Fruit fly (Drosophila melanogaster): ENCODE results near the gene pins.

The pins gene

DNA sequence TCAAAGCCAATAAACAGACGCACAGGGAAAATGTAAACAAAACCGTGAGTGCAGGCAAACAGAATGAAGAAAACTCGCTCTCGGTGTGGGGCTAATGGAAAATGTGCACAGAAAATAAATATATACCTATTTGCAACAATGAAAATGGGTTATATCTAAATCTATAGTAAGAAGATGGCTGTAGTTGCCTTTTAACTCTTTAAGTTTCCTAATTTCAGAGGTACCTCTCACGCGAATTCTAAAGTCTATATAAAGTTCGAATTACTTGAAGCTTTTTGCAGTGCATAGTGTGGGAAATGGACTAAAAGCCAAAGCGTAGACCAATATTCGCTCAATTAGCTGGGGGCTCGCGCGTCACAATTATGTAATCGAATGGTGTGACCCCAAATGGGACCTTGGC, 27.7 kb upstream of the pins start (continued):
- peak; percentile 79 for TF ChIP-seq CG1529 (GFP tag; optimal IDR thresholded peaks at IDR 0.05)
- no peak for TF ChIP-seq amos (GFP tag; IDR thresholded peaks at IDR 0.05; ENCODE audit: partially characterized antibody)
- TF ChIP-seq CG9215 (GFP tag; IDR thresholded peaks at IDR 0.05): peak; percentile 59
- TF ChIP-seq CG6654 (GFP tag; optimal IDR thresholded peaks at IDR 0.05): peak; percentile 62
- TF ChIP-seq CG15073 (GFP tag; optimal IDR thresholded peaks at IDR 0.05): no peak
- peak; percentile 19 for TF ChIP-seq Hey (tag; optimal IDR thresholded peaks at IDR 0.05)
- peak; percentile 81 for TF ChIP-seq NfI (GFP tag; optimal IDR thresholded peaks at IDR 0.05)
- TF ChIP-seq pan (optimal IDR thresholded peaks at IDR 0.05): no peak
- peak in 1 of 2 experiments; percentile 83 for TF ChIP-seq pan (GFP tag; optimal IDR thresholded peaks at IDR 0.05 in 1 of 2, IDR thresholded peaks at IDR 0.05 in 1 of 2)
- TF ChIP-seq ranshi (GFP tag; IDR thresholded peaks at IDR 0.05): peak; percentile 69; the same call in 1 of the 2 replicates
- TF ChIP-seq CG16813 (GFP tag; IDR thresholded peaks at IDR 0.05; ENCODE audit: partially characterized antibody): no peak
- TF ChIP-seq dmrt99B (tag; optimal IDR thresholded peaks at IDR 0.05): peak; percentile 92
- TF ChIP-seq Oli (tag; optimal IDR thresholded peaks at IDR 0.05): peak; percentile 88
- TF ChIP-seq CG2889 (GFP tag; IDR thresholded peaks at IDR 0.05): 0 out of 3 replicates have a peak, but pooled peaks have one; percentile 47
- peak; percentile 58 for TF ChIP-seq caup (GFP tag; optimal IDR thresholded peaks at IDR 0.05; ENCODE audit: severe bottlenecking)
- peak; percentile 91 for TF ChIP-seq ci (GFP tag; IDR thresholded peaks at IDR 0.05)
- TF ChIP-seq lmd (GFP tag; IDR thresholded peaks at IDR 0.05): peak; percentile 84
- TF ChIP-seq Bgb (GFP tag; IDR thresholded peaks at IDR 0.05; ENCODE audit: partially characterized antibody): no peak
- no peak for TF ChIP-seq p53 (GFP tag; optimal IDR thresholded peaks at IDR 0.05)
- no peak for TF ChIP-seq zen2 (GFP tag; IDR thresholded peaks at IDR 0.05; ENCODE audit: partially characterized antibody)
- TF ChIP-seq D (optimal IDR thresholded peaks at IDR 0.05): no peak
- peak; percentile 85 for TF ChIP-seq D (GFP tag; optimal IDR thresholded peaks at IDR 0.05)
- TF ChIP-seq CG32772 (GFP tag; IDR thresholded peaks at IDR 0.05): peak; percentile 83
- TF ChIP-seq dpn (GFP tag; optimal IDR thresholded peaks at IDR 0.05): peak; percentile 70 to 84
- peak; percentile 61 for TF ChIP-seq lilli (GFP tag; optimal IDR thresholded peaks at IDR 0.05)
- TF ChIP-seq vnd (GFP tag; IDR thresholded peaks at IDR 0.05; ENCODE audit: partially characterized antibody): no peak
- TF ChIP-seq onecut (GFP tag; IDR thresholded peaks at IDR 0.05): peak; percentile 77
- TF ChIP-seq crol (GFP tag; IDR thresholded peaks at IDR 0.05): no peak
- peak; percentile 66 for TF ChIP-seq CG31224 (GFP tag; IDR thresholded peaks at IDR 0.05)
- TF ChIP-seq CG11093 (GFP tag; IDR thresholded peaks at IDR 0.05): peak; percentile 57; the same call in 2 of the 3 replicates
- no peak for TF ChIP-seq CG3065 (GFP tag; optimal IDR thresholded peaks at IDR 0.05)
- peak; percentile 76 for TF ChIP-seq Ada2b (GFP tag; IDR thresholded peaks at IDR 0.05)
- peak; percentile 89 for TF ChIP-seq CG7839 (tag; optimal IDR thresholded peaks at IDR 0.05)
- TF ChIP-seq Dip3 (GFP tag; optimal IDR thresholded peaks at IDR 0.05): peak; percentile 34
- peak; percentile 86 for TF ChIP-seq PHDP (tag; optimal IDR thresholded peaks at IDR 0.05)
- no peak for TF ChIP-seq CG4282 (GFP tag; optimal IDR thresholded peaks at IDR 0.05)
- no peak for TF ChIP-seq Tbp (GFP tag; optimal IDR thresholded peaks at IDR 0.05)
- TF ChIP-seq sug (tag; optimal IDR thresholded peaks at IDR 0.05): peak; percentile 50
- TF ChIP-seq CG6683 (GFP tag; optimal IDR thresholded peaks at IDR 0.05): peak; percentile 51
- TF ChIP-seq Nf-YC (tag; optimal IDR thresholded peaks at IDR 0.05): no peak
- TF ChIP-seq cg (GFP tag; optimal IDR thresholded peaks at IDR 0.05): no peak
- TF ChIP-seq ac (GFP tag; optimal IDR thresholded peaks at IDR 0.05): peak; percentile 53
- TF ChIP-seq nom (GFP tag; optimal IDR thresholded peaks at IDR 0.05): no peak
- TF ChIP-seq CG10654 (GFP tag; optimal IDR thresholded peaks at IDR 0.05): peak; percentile 69
- TF ChIP-seq CG17359 (tag; optimal IDR thresholded peaks at IDR 0.05): peak; percentile 90
- TF ChIP-seq Doc3 (GFP tag; IDR thresholded peaks at IDR 0.05; ENCODE audit: partially characterized antibody): no peak
- peak; percentile 91 for TF ChIP-seq Sox102F (GFP tag; optimal IDR thresholded peaks at IDR 0.05)
- TF ChIP-seq Dp (GFP tag; optimal IDR thresholded peaks at IDR 0.05): no peak
- TF ChIP-seq croc (GFP tag; conservative IDR thresholded peaks at IDR 0.05): peak; percentile 74
- TF ChIP-seq Dbx (GFP tag; IDR thresholded peaks at IDR 0.05): peak; percentile 60; the same call in 2 of the 3 replicates
- 0 out of 2 replicates have a peak, but pooled peaks have one; percentile 26 for TF ChIP-seq chm (GFP tag; IDR thresholded peaks at IDR 0.05)

Measured in whole organism, embryonic.